Worm (Caenorhabditis elegans): Measurements from ENCODE around the gene plc-3.

ce11 chrII:10231874-10232273 lies 9.2 kb downstream of the plc-3 start:
- TF ChIP-seq pqm-1 (tag; optimal IDR thresholded peaks at IDR 0.05): no peak
- no peak for TF ChIP-seq pag-3 (tag; optimal IDR thresholded peaks at IDR 0.05; ENCODE audit: borderline replicate concordance)
- TF ChIP-seq eyg-1 (tag; optimal IDR thresholded peaks at IDR 0.05): no peak
- TF ChIP-seq pha-4 (tag; optimal IDR thresholded peaks at IDR 0.05): no peak
- TF ChIP-seq tbx-7 (tag; optimal IDR thresholded peaks at IDR 0.05): no peak

Measured in whole organism, late embryonic.